Fruit fly (Drosophila melanogaster) whole organism, embryonic: ENCODE measurements around the gene Max.
A peak's percentile ranks its signal among the peaks of the same experiment; 100 is the strongest.

Experiments
- Bgb ChIP-seq: fragments of 200-800 bp; sonication (Bioruptor generic); IDR thresholded peaks from 2 replicates; pipeline ENCODE4 v1.3.6; 2022; ENCODE audit warnings: missing biosample characterization, missing genetic modification characterization; ENCODE audit not compliant: partially characterized antibody
- Blimp-1 ChIP-seq: fragments of 200-800 bp; sonication (Bioruptor generic); optimal IDR thresholded peaks from 3 replicates; lab custom pipeline; 2018; ENCODE audit warnings: missing biosample characterization, missing genetic modification characterization, mild to moderate bottlenecking, moderate library complexity, missing genetic modification reagents
- Bteb2 ChIP-seq: fragments of 200-800 bp; sonication (Bioruptor generic); optimal IDR thresholded peaks from 2 replicates; lab custom pipeline; 2016; ENCODE audit warnings: missing biosample characterization, missing genetic modification characterization
- CG10267 ChIP-seq: fragments of 200-800 bp; sonication (Bioruptor generic); optimal IDR thresholded peaks from 2 replicates; lab custom pipeline; 2018; ENCODE audit warnings: missing biosample characterization, mild to moderate bottlenecking, missing genetic modification characterization, moderate library complexity
- CG12299 ChIP-seq: fragments of 200-800 bp; sonication (Bioruptor generic); optimal IDR thresholded peaks from 2 replicates; lab custom pipeline; 2018; ENCODE audit warnings: missing biosample characterization, mild to moderate bottlenecking, missing genetic modification characterization
- CG13894 ChIP-seq: fragments of 200-800 bp; sonication (Bioruptor generic); optimal IDR thresholded peaks from 3 replicates; lab custom pipeline; 2018; ENCODE audit warnings: missing biosample characterization, mild to moderate bottlenecking, missing genetic modification characterization, moderate library complexity
- CG14014 ChIP-seq: fragments of 200-800 bp; sonication (Bioruptor generic); IDR thresholded peaks from 2 replicates; pipeline ENCODE4 v1.3.6; 2022; ENCODE audit warnings: missing biosample characterization, missing genetic modification characterization
- CG14441 ChIP-seq: fragments of 200-800 bp; sonication (Bioruptor generic); IDR thresholded peaks from 2 replicates; pipeline ENCODE4 v1.3.6; 2022; ENCODE audit warnings: missing biosample characterization, missing genetic modification characterization
- CG15696 ChIP-seq: fragments of 200-800 bp; sonication (Bioruptor generic); optimal IDR thresholded peaks from 2 replicates; lab custom pipeline; 2019; ENCODE audit warnings: missing biosample characterization, mild to moderate bottlenecking, missing genetic modification characterization, moderate library complexity
- CG1603 ChIP-seq: fragments of 200-800 bp; sonication (Bioruptor generic); optimal IDR thresholded peaks from 2 replicates; lab custom pipeline; 2019; ENCODE audit warnings: missing biosample characterization, mild to moderate bottlenecking, missing genetic modification characterization, moderate library complexity
- CG1647 ChIP-seq: fragments of 200-800 bp; sonication (Bioruptor generic); optimal IDR thresholded peaks from 3 replicates; lab custom pipeline; 2016; ENCODE audit warnings: missing biosample characterization, missing genetic modification characterization
- CG17359 ChIP-seq: fragments of 200-800 bp; sonication (Bioruptor generic); optimal IDR thresholded peaks from 3 replicates; lab custom pipeline; 2018; ENCODE audit warnings: missing biosample characterization, mild to moderate bottlenecking, missing genetic modification characterization, moderate library complexity
- CG17612 ChIP-seq: fragments of 200-800 bp; sonication (Bioruptor generic); IDR thresholded peaks from 2 replicates; pipeline ENCODE4 v1.3.6; 2022; ENCODE audit warnings: missing biosample characterization, missing genetic modification characterization
- CG2712 ChIP-seq: fragments of 200-800 bp; optimal IDR thresholded peaks from 3 replicates; lab custom pipeline; 2019; ENCODE audit warnings: missing biosample characterization, mild to moderate bottlenecking, missing genetic modification characterization, moderate library complexity
- CG2889 ChIP-seq: fragments of 200-800 bp; sonication (Bioruptor generic); IDR thresholded peaks from 3 replicates; pipeline ENCODE4 v1.3.6; 2022; ENCODE audit warnings: missing biosample characterization, missing genetic modification characterization
- CG42726 ChIP-seq: fragments of 200-800 bp; sonication (Bioruptor generic); IDR thresholded peaks from 2 replicates; pipeline ENCODE4 v1.3.6; 2022; ENCODE audit warnings: missing biosample characterization, missing genetic modification characterization; ENCODE audit not compliant: partially characterized antibody
- CG43689 ChIP-seq: fragments of 200-800 bp; sonication (Bioruptor generic); IDR thresholded peaks from 2 replicates; pipeline ENCODE4 v1.3.6; 2022; ENCODE audit warnings: missing biosample characterization, missing genetic modification characterization
- CG7271 ChIP-seq: fragments of 200-800 bp; sonication (Bioruptor generic); optimal IDR thresholded peaks from 2 replicates; lab custom pipeline; 2018; ENCODE audit warnings: missing biosample characterization, mild to moderate bottlenecking, missing genetic modification characterization, moderate library complexity
- CG7556 ChIP-seq: fragments of 200-800 bp; sonication (Bioruptor generic); optimal IDR thresholded peaks from 2 replicates; lab custom pipeline; 2017; ENCODE audit warnings: missing biosample characterization, mild to moderate bottlenecking, missing genetic modification characterization
- CG7839 ChIP-seq: fragments of 200-800 bp; sonication (Bioruptor generic); optimal IDR thresholded peaks from 3 replicates; lab custom pipeline; 2018; ENCODE audit warnings: missing biosample characterization, mild to moderate bottlenecking, missing genetic modification characterization, moderate library complexity
- CG9727 ChIP-seq: fragments of 200-800 bp; sonication (Bioruptor generic); optimal IDR thresholded peaks from 3 replicates; lab custom pipeline; 2017; ENCODE audit warnings: missing biosample characterization, mild to moderate bottlenecking, missing genetic modification characterization
- CkIIα-i1 ChIP-seq: fragments of 200-800 bp; sonication (Bioruptor generic); IDR thresholded peaks from 2 replicates; pipeline ENCODE4 v1.3.6; 2022; ENCODE audit warnings: missing biosample characterization, missing genetic modification characterization
- Dad ChIP-seq: fragments of 200-800 bp; sonication (Bioruptor generic); optimal IDR thresholded peaks from 3 replicates; lab custom pipeline; 2016; ENCODE audit warnings: missing biosample characterization, missing genetic modification characterization
- Dbx ChIP-seq: fragments of 200-800 bp; sonication (Bioruptor generic); IDR thresholded peaks from 3 replicates; pipeline ENCODE4 v1.3.6; 2022; ENCODE audit warnings: missing biosample characterization, missing genetic modification characterization
- Doc3 ChIP-seq: fragments of 200-800 bp; sonication (Bioruptor generic); IDR thresholded peaks from 3 replicates; pipeline ENCODE4 v1.3.6; 2022; ENCODE audit warnings: missing biosample characterization, missing genetic modification characterization; ENCODE audit not compliant: partially characterized antibody
- Dref ChIP-seq: fragments of 200-800 bp; sonication (Bioruptor generic); IDR thresholded peaks from 2 replicates; pipeline ENCODE4 v1.3.6; 2022; ENCODE audit warnings: missing biosample characterization, missing genetic modification characterization
- E2f1 ChIP-seq: fragments of 200-800 bp; sonication (Bioruptor generic); IDR thresholded peaks from 2 replicates; pipeline ENCODE4 v1.3.6; 2022; ENCODE audit warnings: missing biosample characterization, missing genetic modification characterization
- Ets65A ChIP-seq: fragments of 200-800 bp; sonication (Bioruptor generic); peaks from one replicate; lab custom pipeline; 2016; ENCODE audit warnings: missing biosample characterization, missing genetic modification characterization
- HmgZ ChIP-seq: fragments of 200-800 bp; sonication (Bioruptor generic); optimal IDR thresholded peaks from 2 replicates; lab custom pipeline; 2018; ENCODE audit warnings: missing biosample characterization, mild to moderate bottlenecking, missing genetic modification characterization
- Hr3 ChIP-seq: fragments of 200-800 bp; sonication (Bioruptor generic); optimal IDR thresholded peaks from 3 replicates; lab custom pipeline; 2016; ENCODE audit warnings: missing biosample characterization, missing genetic modification characterization
- Hr78 ChIP-seq, 2 experiments: fragments of 200-800 bp in 1 of 2; fragments of >200 bp in 1 of 2; sonication (Bioruptor generic) in 1 of 2; optimal IDR thresholded peaks; 2 replicates each; lab custom pipeline; 2017 to 2019; ENCODE audit warnings: missing biosample characterization in 2 of 2, missing genetic modification characterization in 2 of 2, mild to moderate bottlenecking in 1 of 2, moderate library complexity in 1 of 2
- MBD-R2 ChIP-seq: fragments of 200-800 bp; sonication (Bioruptor generic); IDR thresholded peaks from 2 replicates; pipeline ENCODE4 v1.3.6; 2022; ENCODE audit warnings: missing biosample characterization, missing genetic modification characterization
- Mes4 ChIP-seq: fragments of 200-800 bp; sonication (Bioruptor generic); optimal IDR thresholded peaks from 2 replicates; lab custom pipeline; 2016; ENCODE audit warnings: missing biosample characterization, missing genetic modification characterization
- Opbp ChIP-seq: fragments of 200-800 bp; sonication (Bioruptor generic); IDR thresholded peaks from 3 replicates; pipeline ENCODE4 v1.3.6; 2022; ENCODE audit warnings: missing biosample characterization, missing genetic modification characterization; ENCODE audit not compliant: partially characterized antibody
- Pdp1 ChIP-seq, 2 experiments: fragments of 200-800 bp; sonication (Bioruptor generic); optimal IDR thresholded peaks; 3 replicates each; lab custom pipeline; 2016; ENCODE audit warnings: missing biosample characterization in 2 of 2, missing genetic modification characterization in 2 of 2, mild to moderate bottlenecking in 1 of 2, moderate library complexity in 1 of 2
- Taf1 ChIP-seq: fragments of 200-800 bp; sonication (Bioruptor generic); IDR thresholded peaks from 2 replicates; pipeline ENCODE4 v1.3.6; 2022; ENCODE audit warnings: missing biosample characterization, missing genetic modification characterization
- abd-A ChIP-seq: fragments of 200-800 bp; sonication (Bioruptor generic); optimal IDR thresholded peaks from 3 replicates; lab custom pipeline; 2019; ENCODE audit warnings: missing biosample characterization, mild to moderate bottlenecking, missing genetic modification characterization, moderate library complexity
- bigmax ChIP-seq: fragments of 200-800 bp; sonication (Bioruptor generic); optimal IDR thresholded peaks from 2 replicates; lab custom pipeline; 2018; ENCODE audit warnings: missing biosample characterization, mild to moderate bottlenecking, missing genetic modification characterization
- fru ChIP-seq: fragments of >200 bp; optimal IDR thresholded peaks from 2 replicates; lab custom pipeline; 2017
- grn ChIP-seq: fragments of 200-800 bp; sonication (Bioruptor generic); optimal IDR thresholded peaks from 3 replicates; lab custom pipeline; 2017; ENCODE audit warnings: missing biosample characterization, missing genetic modification characterization
- her ChIP-seq: fragments of 200-800 bp; sonication (Bioruptor generic); optimal IDR thresholded peaks from 2 replicates; lab custom pipeline; 2016; ENCODE audit warnings: missing biosample characterization, missing genetic modification characterization
- ind ChIP-seq: fragments of 200-800 bp; sonication (Bioruptor generic); optimal IDR thresholded peaks from 3 replicates; lab custom pipeline; 2016; ENCODE audit warnings: missing biosample characterization, missing genetic modification characterization
- kah ChIP-seq: fragments of 200-800 bp; sonication (Bioruptor generic); optimal IDR thresholded peaks from 2 replicates; lab custom pipeline; 2018; ENCODE audit warnings: missing biosample characterization, mild to moderate bottlenecking, missing genetic modification characterization
- knrl ChIP-seq: fragments of 200-800 bp; sonication (Bioruptor generic); IDR thresholded peaks from 3 replicates; pipeline ENCODE4 v1.3.6; 2022; ENCODE audit warnings: missing biosample characterization, missing genetic modification characterization; ENCODE audit not compliant: partially characterized antibody
- lov ChIP-seq, 2 experiments: fragments of 200-800 bp in 1 of 2; fragments of >200 bp in 1 of 2; sonication (Bioruptor generic) in 1 of 2; IDR thresholded peaks in 1 of 2; optimal IDR thresholded peaks in 1 of 2; 2 replicates in 1 of 2; 3 replicates in 1 of 2; pipeline versions ENCODE4 v1.3.6 to Lab custom; 2017 to 2022; ENCODE audit warnings: missing biosample characterization in 1 of 2, missing genetic modification characterization in 1 of 2
- salm ChIP-seq: fragments of 200-800 bp; sonication (Bioruptor generic); optimal IDR thresholded peaks from 2 replicates; lab custom pipeline; 2018; ENCODE audit warnings: missing biosample characterization, mild to moderate bottlenecking, missing genetic modification characterization
- sd ChIP-seq: fragments of 200-800 bp; sonication (Bioruptor generic); optimal IDR thresholded peaks from 3 replicates; lab custom pipeline; 2018; ENCODE audit warnings: missing biosample characterization, mild to moderate bottlenecking, missing genetic modification characterization, moderate library complexity
- seq ChIP-seq: fragments of 200-800 bp; sonication (Bioruptor generic); IDR thresholded peaks from 2 replicates; pipeline ENCODE4 v1.3.6; 2022; ENCODE audit warnings: missing biosample characterization, missing genetic modification characterization
- toy ChIP-seq: fragments of 200-800 bp; sonication (Bioruptor generic); IDR thresholded peaks from 2 replicates; pipeline ENCODE4 v1.3.6; 2022; ENCODE audit warnings: missing biosample characterization, missing genetic modification characterization
- trem ChIP-seq: fragments of 200-800 bp; optimal IDR thresholded peaks from 3 replicates; lab custom pipeline; 2019; ENCODE audit warnings: missing biosample characterization, mild to moderate bottlenecking, missing genetic modification characterization, moderate library complexity

Gene Max

DNA sequence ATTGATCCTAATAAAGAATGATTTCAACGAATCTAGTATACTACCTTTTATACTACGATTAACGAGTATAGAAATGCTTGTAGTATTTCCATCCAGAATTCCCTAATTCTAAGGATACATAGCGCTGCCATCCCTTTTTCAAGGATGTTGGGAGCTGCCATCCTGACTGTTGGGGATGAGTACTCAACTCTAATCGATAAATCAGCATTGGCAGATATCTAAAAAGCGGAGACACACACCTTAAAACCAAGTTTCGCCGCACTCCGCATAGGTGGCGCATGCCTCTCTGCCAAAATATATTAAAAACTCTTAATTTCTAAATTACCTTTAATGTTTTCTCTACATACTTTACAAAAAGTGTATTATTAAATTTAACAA, 30.2 kb upstream of the Max start, which contains the start of gene fal (continued):
- TF ChIP-seq knrl (peak; percentile 62), CG14014 (no peak), Hr3 (GFP tag; lab: Kevin White, UChicago) (peak; percentile 43), abd-A (tag; lab: Kevin White, UChicago) (no peak), CG43689 (GFP tag; lab: Robert Waterston, UW) (no peak), CG17612 (GFP tag; lab: Robert Waterston, UW) (0 out of 2 replicates have a peak, but pooled peaks have one; percentile 4), grn (GFP tag; lab: Kevin White, UChicago) (no peak), E2f1 (GFP tag; lab: Robert Waterston, UW) (no peak), Doc3 (GFP tag; lab: Robert Waterston, UW) (0 out of 3 replicates have a peak, but pooled peaks have one; percentile 17), Mes4 (GFP tag; lab: Kevin White, UChicago) (no peak), MBD-R2 (GFP tag; lab: Robert Waterston, UW) (no peak), seq (GFP tag; lab: Robert Waterston, UW) (no peak), CG2712 (tag; lab: Kevin White, UChicago) (peak; percentile 43), CG1603 (peak; percentile 43), lov (optimal IDR thresholded peaks at IDR 0.05; lab: Kevin White, UChicago) (no peak), lov (GFP tag; IDR thresholded peaks at IDR 0.05; lab: Robert Waterston, UW) (no peak), Taf1 (GFP tag; lab: Robert Waterston, UW) (no peak), Dbx (GFP tag; lab: Robert Waterston, UW) (no peak), Opbp (GFP tag; lab: Robert Waterston, UW) (peak; percentile 66; the same call in 2 of the 3 replicates), CG1647 (GFP tag; lab: Kevin White, UChicago) (no peak), CG14441 (GFP tag; lab: Robert Waterston, UW) (no peak), CG12299 (tag; lab: Kevin White, UChicago) (no peak), CG7839 (no peak), CkIIα-i1 (GFP tag; lab: Robert Waterston, UW) (no peak), Bteb2 (GFP tag; lab: Kevin White, UChicago) (no peak), kah (GFP tag; lab: Kevin White, UChicago) (no peak), Ets65A (GFP tag; lab: Kevin White, UChicago) (peak; percentile 87), ind (GFP tag; lab: Kevin White, UChicago) (peak; percentile 25), Blimp-1 (GFP tag; lab: Kevin White, UChicago) (no peak), CG17359 (tag; lab: Kevin White, UChicago) (no peak), CG13894 (tag; lab: Kevin White, UChicago) (peak; percentile 80), bigmax (GFP tag; lab: Kevin White, UChicago) (no peak), salm (tag; lab: Kevin White, UChicago) (no peak), CG7271 (tag; lab: Kevin White, UChicago) (no peak), sd (tag; lab: Kevin White, UChicago) (no peak), CG2889 (GFP tag; lab: Robert Waterston, UW) (no peak), Dad (GFP tag; lab: Kevin White, UChicago) (no peak), CG7556 (GFP tag; lab: Kevin White, UChicago) (no peak), Dref (GFP tag; lab: Robert Waterston, UW) (peak; percentile 79), her (GFP tag; lab: Kevin White, UChicago) (no peak), fru (lab: Kevin White, UChicago) (no peak), CG15696 (peak; percentile 35), CG10267 (tag; lab: Kevin White, UChicago) (peak; percentile 28), toy (no peak), Pdp1 (GFP tag; optimal IDR thresholded peaks at IDR 0.05; lab: Kevin White, UChicago) (peak in 1 of 2 experiments; percentile 19), trem (tag; lab: Kevin White, UChicago) (peak; percentile 98), Hr78 (GFP tag; optimal IDR thresholded peaks at IDR 0.05; lab: Kevin White, UChicago) (no peak), Bgb (GFP tag; lab: Robert Waterston, UW) (peak; percentile 64), CG42726 (GFP tag; lab: Robert Waterston, UW) (peak; percentile 59; the same call in 1 of the 2 replicates), HmgZ (tag; lab: Kevin White, UChicago) (no peak), CG9727 (GFP tag; lab: Kevin White, UChicago) (no peak)
